Worm (Caenorhabditis elegans) whole organism, late embryonic: ENCODE measurements around the gene mlt-7.

ENCODE experiments used
- F13H6.1 ChIP-seq: sonication (generic microtip); optimal IDR thresholded peaks from 2 replicates; lab custom pipeline; 2016; ENCODE audit warnings: missing genetic modification characterization, missing compliant biosample characterization
- Y22D7AL.16 ChIP-seq: sonication (generic microtip); optimal IDR thresholded peaks from 2 replicates; lab custom pipeline; 2016; ENCODE audit warnings: missing genetic modification characterization, missing compliant biosample characterization
- ahr-1 ChIP-seq: sonication (generic microtip); optimal IDR thresholded peaks from 2 replicates; lab custom pipeline; 2016; ENCODE audit warnings: missing genetic modification characterization, missing compliant biosample characterization
- ama-1 ChIP-seq: fragments of 150-350 bp; optimal IDR thresholded peaks from 2 replicates; lab custom pipeline; 2014
- ceh-18 ChIP-seq: sonication (generic microtip); optimal IDR thresholded peaks from 2 replicates; lab custom pipeline; 2016; ENCODE audit warnings: missing genetic modification characterization, missing compliant biosample characterization
- ceh-22 ChIP-seq: sonication (generic microtip); optimal IDR thresholded peaks from 2 replicates; lab custom pipeline; 2017; ENCODE audit warnings: missing biosample characterization, missing genetic modification characterization
- ceh-34 ChIP-seq: sonication (generic microtip); optimal IDR thresholded peaks from 2 replicates; lab custom pipeline; 2016; ENCODE audit warnings: mild to moderate bottlenecking, missing genetic modification characterization, missing compliant biosample characterization
- ceh-45 ChIP-seq: fragments of 200-800 bp; sonication (Bioruptor generic); IDR thresholded peaks from 2 replicates; pipeline ENCODE4 v1.3.6; 2022; ENCODE audit warnings: missing genetic modification reagents, missing genetic modification characterization, missing compliant biosample characterization
- ceh-48 ChIP-seq: sonication (generic microtip); optimal IDR thresholded peaks from 2 replicates; lab custom pipeline; 2016; ENCODE audit warnings: missing genetic modification characterization, inconsistent platforms, missing compliant biosample characterization
- ceh-9 ChIP-seq: sonication (generic microtip); optimal IDR thresholded peaks from 2 replicates; lab custom pipeline; 2016; ENCODE audit warnings: mild to moderate bottlenecking, missing genetic modification characterization, inconsistent platforms, missing compliant biosample characterization
- dmd-4 ChIP-seq: sonication (generic microtip); optimal IDR thresholded peaks from 2 replicates; lab custom pipeline; 2016; ENCODE audit warnings: borderline replicate concordance, missing genetic modification characterization, missing compliant biosample characterization
- elt-2 ChIP-seq: sonication (generic microtip); optimal IDR thresholded peaks from 2 replicates; lab custom pipeline; 2016; ENCODE audit warnings: missing genetic modification reagents, missing genetic modification characterization, missing compliant biosample characterization
- elt-4 ChIP-seq: sonication (generic microtip); optimal IDR thresholded peaks from 2 replicates; lab custom pipeline; 2016; ENCODE audit warnings: missing genetic modification characterization, missing compliant biosample characterization
- eyg-1 ChIP-seq: sonication (generic microtip); optimal IDR thresholded peaks from 2 replicates; lab custom pipeline; 2016; ENCODE audit warnings: missing genotype, missing genetic modification characterization, missing compliant biosample characterization
- fax-1 ChIP-seq: sonication (generic microtip); optimal IDR thresholded peaks from 2 replicates; lab custom pipeline; 2016; ENCODE audit warnings: missing genotype, missing genetic modification characterization, missing compliant biosample characterization
- fkh-10 ChIP-seq: fragments of 150-350 bp; optimal IDR thresholded peaks from 2 replicates; lab custom pipeline; 2014; ENCODE audit warnings: missing biosample characterization, missing genetic modification reagents, missing genetic modification characterization
- hlh-15 ChIP-seq: sonication (generic microtip); optimal IDR thresholded peaks from 2 replicates; lab custom pipeline; 2016; ENCODE audit warnings: missing genetic modification characterization, missing compliant biosample characterization
- hlh-30 ChIP-seq: sonication (generic microtip); optimal IDR thresholded peaks from 2 replicates; lab custom pipeline; 2017; ENCODE audit warnings: antibody characterized with exemption, missing genetic modification characterization, missing compliant biosample characterization; ENCODE audit not compliant: insufficient read depth
- hlh-6 ChIP-seq: sonication (generic microtip); optimal IDR thresholded peaks from 2 replicates; lab custom pipeline; 2016; ENCODE audit warnings: missing genotype, missing genetic modification characterization, missing compliant biosample characterization
- lim-6 ChIP-seq: sonication (generic microtip); optimal IDR thresholded peaks from 2 replicates; lab custom pipeline; 2016; ENCODE audit warnings: missing genetic modification characterization, missing compliant biosample characterization
- lin-11 ChIP-seq: fragments of 200-800 bp; sonication (Bioruptor generic); optimal IDR thresholded peaks from 2 replicates; lab custom pipeline; 2018; ENCODE audit warnings: mild to moderate bottlenecking, missing genetic modification characterization, missing compliant biosample characterization
- madf-2 ChIP-seq: sonication (generic microtip); optimal IDR thresholded peaks from 2 replicates; lab custom pipeline; 2017; ENCODE audit warnings: missing genetic modification characterization, missing compliant biosample characterization
- mec-3 ChIP-seq: sonication (generic microtip); optimal IDR thresholded peaks from 2 replicates; lab custom pipeline; 2016; ENCODE audit warnings: borderline replicate concordance, missing genetic modification characterization, missing compliant biosample characterization
- nfya-1 ChIP-seq: sonication (generic microtip); optimal IDR thresholded peaks from 2 replicates; lab custom pipeline; 2017; ENCODE audit warnings: missing genetic modification characterization, mild to moderate bottlenecking, missing compliant biosample characterization, antibody characterized with exemption, moderate library complexity
- npax-4 ChIP-seq: sonication (generic microtip); optimal IDR thresholded peaks from 2 replicates; lab custom pipeline; 2016; ENCODE audit warnings: missing genetic modification characterization, missing compliant biosample characterization
- pax-1 ChIP-seq: fragments of 150-350 bp; optimal IDR thresholded peaks from 2 replicates; lab custom pipeline; 2014; ENCODE audit warnings: missing biosample characterization, missing genetic modification characterization
- pha-4 ChIP-seq: fragments of 150-350 bp; optimal IDR thresholded peaks from 2 replicates; lab custom pipeline; 2018; ENCODE audit warnings: missing biosample characterization, missing genetic modification reagents, missing genetic modification characterization
- pros-1 ChIP-seq: fragments of 150-350 bp; optimal IDR thresholded peaks from 2 replicates; lab custom pipeline; 2014; ENCODE audit warnings: missing biosample characterization, missing genetic modification reagents, missing genetic modification characterization
- ref-2 ChIP-seq: sonication (generic microtip); optimal IDR thresholded peaks from 2 replicates; lab custom pipeline; 2016; ENCODE audit warnings: missing genetic modification characterization, missing compliant biosample characterization
- sdc-2 ChIP-seq: sonication (generic microtip); optimal IDR thresholded peaks from 2 replicates; lab custom pipeline; 2016; ENCODE audit warnings: missing genotype, missing genetic modification characterization, missing compliant biosample characterization
- sox-2 ChIP-seq: fragments of 200-800 bp; sonication (Bioruptor generic); IDR thresholded peaks from 2 replicates; pipeline ENCODE4 v1.3.6; 2022; ENCODE audit warnings: missing genetic modification reagents, missing genetic modification characterization, missing compliant biosample characterization
- sox-4 ChIP-seq: sonication (generic microtip); optimal IDR thresholded peaks from 2 replicates; lab custom pipeline; 2017; ENCODE audit warnings: mild to moderate bottlenecking, missing genetic modification characterization, inconsistent platforms, missing compliant biosample characterization
- syd-9 ChIP-seq: sonication (generic microtip); optimal IDR thresholded peaks from 2 replicates; lab custom pipeline; 2016; ENCODE audit warnings: mild to moderate bottlenecking, missing genetic modification characterization, moderate library complexity, missing compliant biosample characterization
- unc-3 ChIP-seq, 2 experiments: fragments of 200-800 bp in 1 of 2; sonication (Bioruptor generic) in 1 of 2; sonication (generic microtip) in 1 of 2; conservative IDR thresholded peaks in 1 of 2; optimal IDR thresholded peaks in 1 of 2; 2 replicates each; pipeline versions ENCODE4 v1.3.6 to Lab custom; 2016 to 2022; ENCODE audit warnings: missing compliant biosample characterization in 2 of 2, missing genetic modification characterization in 2 of 2, missing genetic modification reagents in 1 of 2
- unc-55 ChIP-seq: sonication (generic microtip); optimal IDR thresholded peaks from 2 replicates; lab custom pipeline; 2017; ENCODE audit warnings: missing biosample characterization, missing genetic modification reagents, missing genetic modification characterization
- unc-86 ChIP-seq: sonication (generic microtip); optimal IDR thresholded peaks from 2 replicates; lab custom pipeline; 2016; ENCODE audit warnings: missing genetic modification characterization, missing compliant biosample characterization

Gene mlt-7

ce11 chrII:4417333-4417732 lies 24.5 kb downstream of the mlt-7 start, which contains the start of gene sod-5:
sod-5 (plus strand) TSS chrII:4417633.
- TF ChIP-seq madf-2 (tag; lab: Kevin White, UChicago) (no peak), fax-1 (tag; lab: Kevin White, UChicago) (no peak), ama-1 (lab: Kevin White, UChicago) (no peak)

- no peak for TF ChIP-seq syd-9
- no peak for TF ChIP-seq ceh-22 (tag; lab: Kevin White, UChicago)
- no peak for TF ChIP-seq unc-3 (GFP tag; conservative IDR thresholded peaks at IDR 0.05; lab: Robert Waterston, UW)
- no peak for TF ChIP-seq unc-3 (tag; optimal IDR thresholded peaks at IDR 0.05; lab: Kevin White, UChicago)
- TF ChIP-seq mec-3 (tag; lab: Kevin White, UChicago): no peak
- no peak for TF ChIP-seq Y22D7AL.16 (tag; lab: Kevin White, UChicago)
- TF ChIP-seq hlh-15 (tag; lab: Kevin White, UChicago): no peak
- TF ChIP-seq fkh-10: no peak
- TF ChIP-seq hlh-6 (tag; lab: Kevin White, UChicago): no peak
- TF ChIP-seq ceh-34: no peak
- no peak for TF ChIP-seq ceh-48 (tag; lab: Kevin White, UChicago)
- no peak for TF ChIP-seq sox-4
- TF ChIP-seq pros-1: no peak
- TF ChIP-seq ahr-1 (tag; lab: Kevin White, UChicago): no peak
- TF ChIP-seq ceh-18 (tag; lab: Kevin White, UChicago): no peak
- no peak for TF ChIP-seq eyg-1 (tag; lab: Kevin White, UChicago)
- no peak for TF ChIP-seq sox-2 (GFP tag; lab: Robert Waterston, UW)
- TF ChIP-seq dmd-4: no peak
- TF ChIP-seq elt-2: no peak
- TF ChIP-seq nfya-1 (tag; lab: Kevin White, UChicago): no peak
- TF ChIP-seq, all 69 proteins: peak for 0
Observed at ce11 chrII:4419956-4420355, 27.1 kb downstream of the mlt-7 start, which contains the start of gene bpnt-1. bpnt-1 (plus strand) TSS chrII:4420256.

ce11 chrII:4424807-4425206 lies 32.0 kb downstream of the mlt-7 start, which contains the start of the genes dcaf-13 and toe-1:
dcaf-13 (minus strand) TSS chrII:4424902.
toe-1 (plus strand) TSS chrII:4425167.
- TF ChIP-seq pha-4 (tag; lab: Kevin White, UChicago): no peak
- TF ChIP-seq elt-2: peak; percentile 8
- no peak for TF ChIP-seq pax-1 (tag; lab: Kevin White, UChicago)

- TF ChIP-seq sox-2 (GFP tag; lab: Robert Waterston, UW) (no peak), pros-1 (no peak), unc-55 (GFP tag; lab: Kevin White, UChicago) (no peak), lim-6 (tag; lab: Kevin White, UChicago) (no peak), hlh-30 (no peak), syd-9 (no peak), elt-2 (no peak), nfya-1 (tag; lab: Kevin White, UChicago) (no peak), ceh-22 (tag; lab: Kevin White, UChicago) (no peak), unc-86 (no peak), unc-3 (GFP tag; conservative IDR thresholded peaks at IDR 0.05; lab: Robert Waterston, UW) (no peak), unc-3 (tag; optimal IDR thresholded peaks at IDR 0.05; lab: Kevin White, UChicago) (no peak), elt-4 (tag; lab: Kevin White, UChicago) (no peak), ceh-9 (tag; lab: Kevin White, UChicago) (no peak), sdc-2 (tag; lab: Kevin White, UChicago) (no peak), npax-4 (tag; lab: Kevin White, UChicago) (no peak), F13H6.1 (tag; lab: Kevin White, UChicago) (no peak), lin-11 (tag; lab: Kevin White, UChicago) (no peak), ref-2 (tag; lab: Kevin White, UChicago) (no peak), ceh-45 (GFP tag; lab: Robert Waterston, UW) (no peak)
- TF ChIP-seq, all 69 proteins: peak for 0
Observed at ce11 chrII:4428121-4428520, 35.3 kb downstream of the mlt-7 start.
